Fruit fly (Drosophila melanogaster): ENCODE data around the gene CG14322.

DNA sequence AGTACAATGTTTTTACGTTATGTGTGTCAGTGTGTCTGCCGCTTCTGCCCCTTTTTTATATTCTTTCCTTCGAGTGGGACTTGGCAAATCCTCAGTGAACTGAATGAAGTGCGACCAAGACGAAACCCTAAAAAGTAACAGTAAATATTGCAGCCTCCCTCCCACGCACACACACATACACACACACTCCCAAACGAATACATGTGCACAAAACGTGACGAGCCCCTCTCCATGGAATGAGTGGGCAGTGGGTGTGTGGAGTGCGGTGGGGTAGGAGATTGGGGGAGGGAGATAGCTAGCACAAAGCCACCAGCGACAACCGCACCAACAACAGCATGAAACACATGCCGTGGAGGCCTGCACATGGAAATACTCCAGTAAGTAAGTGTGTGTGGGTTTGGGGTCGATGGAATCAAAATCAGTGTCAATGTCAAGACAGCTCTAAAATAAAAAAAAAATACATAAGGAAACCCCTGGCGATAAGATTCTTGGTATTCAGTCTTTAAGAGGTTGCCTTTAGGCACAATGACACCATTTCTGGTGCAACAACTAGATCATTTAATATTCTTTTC lies 67.4 kb downstream of the CG14322 start:
- TF ChIP-seq CG8478 (optimal IDR thresholded peaks at IDR 0.05) (no peak), Dll (optimal IDR thresholded peaks at IDR 0.05) (no peak), psq (optimal IDR thresholded peaks at IDR 0.05) (no peak)

Data from whole organism.